Worm (Caenorhabditis elegans) whole organism, L4/young adult: ENCODE measurements around the gene col-148.

Source experiments
- W03F9.2 ChIP-seq: fragments of 150-350 bp; optimal IDR thresholded peaks from 2 replicates; lab custom pipeline; 2014; ENCODE audit warnings: missing biosample characterization, missing genetic modification characterization
- dao-5 ChIP-seq: sonication (generic microtip); optimal IDR thresholded peaks from 2 replicates; lab custom pipeline; 2016; ENCODE audit warnings: missing genotype, missing genetic modification characterization, moderate library complexity, missing compliant biosample characterization
- him-1 ChIP-seq: sonication (generic microtip); optimal IDR thresholded peaks from 2 replicates; lab custom pipeline; 2016; ENCODE audit warnings: missing genotype, missing genetic modification reagents, missing genetic modification characterization, missing compliant biosample characterization

- TF ChIP-seq W03F9.2 (no peak), him-1 (tag; lab: Kevin White, UChicago) (no peak), dao-5 (tag; lab: Kevin White, UChicago) (no peak)
Measured at ce11 chrV:10205483-10205882, 36.1 kb upstream of the col-148 start, which contains the start of gene ZK856.16.
